Fruit fly (Drosophila melanogaster): Measurements from ENCODE around the gene UbcE2H.

- TF ChIP-seq CG8478 (optimal IDR thresholded peaks at IDR 0.05) (no peak), CTCF (optimal IDR thresholded peaks at IDR 0.05) (no peak)
These were observed 41.6 kb upstream of the UbcE2H start, which contains the start of the genes cyr and CG2120 for dm6 chrX:8135420-8135874.

Measured in S2 (cell line).